Fruit fly (Drosophila melanogaster): Measurements from ENCODE around the gene Sfp24C1.

Sfp24C1 gene

DNA sequence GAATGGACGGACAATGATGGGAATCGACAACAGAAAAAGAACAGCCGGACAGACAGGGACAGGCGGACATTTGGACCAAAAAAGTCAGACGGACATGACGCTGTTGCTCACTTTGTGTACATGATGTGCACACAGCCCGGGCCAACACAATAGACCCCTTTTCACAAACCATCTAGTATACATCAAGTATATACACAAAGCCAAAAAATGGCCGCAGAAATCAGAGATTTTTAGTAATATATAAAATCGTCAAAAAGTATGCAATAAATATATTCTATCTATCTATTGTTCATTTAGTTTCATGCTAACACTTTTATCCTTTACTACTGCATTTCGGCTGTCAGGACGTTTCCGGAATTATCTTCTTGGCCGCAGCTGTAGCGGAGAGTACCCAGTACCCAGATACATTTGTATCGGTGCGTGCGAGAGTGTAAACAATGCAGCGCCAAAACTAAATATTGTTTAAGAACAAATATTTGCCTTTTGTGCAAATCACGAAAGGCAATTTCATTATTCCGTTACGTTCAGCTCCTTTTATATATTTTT, 19.0 kb downstream of the Sfp24C1 start (continued):
- TF ChIP-seq CG4424 (GFP tag; optimal IDR thresholded peaks at IDR 0.05) = peak; percentile 36
- TF ChIP-seq CG4730 (GFP tag; IDR thresholded peaks at IDR 0.05) = no peak
- no peak for TF ChIP-seq Lhr (GFP tag; optimal IDR thresholded peaks at IDR 0.05)
- no peak for TF ChIP-seq CG1603 (tag; optimal IDR thresholded peaks at IDR 0.05)
- peak; percentile 30 for TF ChIP-seq HHEX (GFP tag; optimal IDR thresholded peaks at IDR 0.05)
- peak; percentile 36; the same call in 1 of the 2 replicates for TF ChIP-seq CG32532 (GFP tag; IDR thresholded peaks at IDR 0.05)
- peak; percentile 0 for TF ChIP-seq org-1 (GFP tag; optimal IDR thresholded peaks at IDR 0.05)
- no peak for TF ChIP-seq tgo (GFP tag; IDR thresholded peaks at IDR 0.05)
- TF ChIP-seq Hey (tag; optimal IDR thresholded peaks at IDR 0.05) = no peak
- TF ChIP-seq chm (GFP tag; IDR thresholded peaks at IDR 0.05) = no peak
- TF ChIP-seq CG3065 (GFP tag; optimal IDR thresholded peaks at IDR 0.05) = no peak
- no peak for TF ChIP-seq otp (GFP tag; IDR thresholded peaks at IDR 0.05)
- TF ChIP-seq CTCF (GFP tag; optimal IDR thresholded peaks at IDR 0.05) = peak; percentile 35
- TF ChIP-seq oc (tag; optimal IDR thresholded peaks at IDR 0.05) = no peak
- TF ChIP-seq en (GFP tag; optimal IDR thresholded peaks at IDR 0.05) = no peak
- no peak for TF ChIP-seq CG2199 (GFP tag; IDR thresholded peaks at IDR 0.05)
- no peak for TF ChIP-seq wdn (GFP tag; IDR thresholded peaks at IDR 0.05)
- TF ChIP-seq CG9817 (tag; optimal IDR thresholded peaks at IDR 0.05) = peak; percentile 14
- TF ChIP-seq CG42726 (GFP tag; IDR thresholded peaks at IDR 0.05; ENCODE audit: partially characterized antibody) = no peak
- peak; percentile 36 for TF ChIP-seq PHDP (tag; optimal IDR thresholded peaks at IDR 0.05)
- TF ChIP-seq sna (GFP tag; IDR thresholded peaks at IDR 0.05; ENCODE audit: partially characterized antibody) = no peak
- peak; percentile 30 for TF ChIP-seq sug (tag; optimal IDR thresholded peaks at IDR 0.05)
- no peak for TF ChIP-seq CG5953 (GFP tag; IDR thresholded peaks at IDR 0.05)
- no peak for TF ChIP-seq CG11560 (tag; IDR thresholded peaks at IDR 0.05)
- TF ChIP-seq phol (tag; optimal IDR thresholded peaks at IDR 0.05) = no peak
- no peak for TF ChIP-seq CG17612 (GFP tag; IDR thresholded peaks at IDR 0.05)
- TF ChIP-seq Hsf (GFP tag; optimal IDR thresholded peaks at IDR 0.05) = peak; percentile 3
- TF ChIP-seq CG4820 (GFP tag; optimal IDR thresholded peaks at IDR 0.05) = no peak
- peak; percentile 13 for TF ChIP-seq CG30403 (GFP tag; optimal IDR thresholded peaks at IDR 0.05)
- TF ChIP-seq CG30020 (tag; optimal IDR thresholded peaks at IDR 0.05) = no peak
- peak; percentile 70 for TF ChIP-seq sens (GFP tag)
- TF ChIP-seq slbo (GFP tag; IDR thresholded peaks at IDR 0.05) = no peak; the same call in 1 of the 2 replicates
- no peak for TF ChIP-seq Gsc (GFP tag; IDR thresholded peaks at IDR 0.05)
- no peak for TF ChIP-seq NC2α (GFP tag; optimal IDR thresholded peaks at IDR 0.05)
- TF ChIP-seq CG11696 (GFP tag; IDR thresholded peaks at IDR 0.05) = peak; percentile 59
- TF ChIP-seq trem (tag; optimal IDR thresholded peaks at IDR 0.05) = no peak
- TF ChIP-seq kay (GFP tag; optimal IDR thresholded peaks at IDR 0.05) = no peak
- no peak for TF ChIP-seq CG6765 (GFP tag; optimal IDR thresholded peaks at IDR 0.05)
- TF ChIP-seq dysf (GFP tag; IDR thresholded peaks at IDR 0.05) = peak; percentile 22; the same call in 1 of the 3 replicates
- no peak for TF ChIP-seq abd-A (tag; optimal IDR thresholded peaks at IDR 0.05)
- TF ChIP-seq Dip2 (GFP tag; IDR thresholded peaks at IDR 0.05) = no peak
- TF ChIP-seq gcm (GFP tag; optimal IDR thresholded peaks at IDR 0.05) = no peak
- TF ChIP-seq gsb (GFP tag; IDR thresholded peaks at IDR 0.05) = 0 out of 2 replicates have a peak, but pooled peaks have one; percentile 5
- peak; percentile 53 for TF ChIP-seq Meics (GFP tag; optimal IDR thresholded peaks at IDR 0.05)
- peak; percentile 23 for TF ChIP-seq CG12071 (GFP tag; optimal IDR thresholded peaks at IDR 0.05)
- TF ChIP-seq CG10654 (GFP tag; optimal IDR thresholded peaks at IDR 0.05) = peak; percentile 8
- TF ChIP-seq CG6791 (GFP tag; IDR thresholded peaks at IDR 0.05; ENCODE audit: partially characterized antibody) = no peak
- no peak for TF ChIP-seq CG7987 (GFP tag; optimal IDR thresholded peaks at IDR 0.05)
- peak; percentile 57 for TF ChIP-seq CG18599 (GFP tag; optimal IDR thresholded peaks at IDR 0.05)
- TF ChIP-seq CG18476 (GFP tag; optimal IDR thresholded peaks at IDR 0.05) = no peak
- peak; percentile 36 for TF ChIP-seq BtbVII (GFP tag; optimal IDR thresholded peaks at IDR 0.05)
- TF ChIP-seq sd (tag; optimal IDR thresholded peaks at IDR 0.05) = no peak
